Worm (Caenorhabditis elegans): ENCODE measurements around the gene srz-29.

ce11 chrIV:13682733-13683132 is 37.0 kb upstream of the srz-29 start:
- TF ChIP-seq nhr-12 (tag; optimal IDR thresholded peaks at IDR 0.05): no peak
- TF ChIP-seq elt-3 (tag; optimal IDR thresholded peaks at IDR 0.05): no peak
- no peak for TF ChIP-seq zag-1 (tag; optimal IDR thresholded peaks at IDR 0.05)
- no peak for TF ChIP-seq ama-1 (optimal IDR thresholded peaks at IDR 0.05)
- no peak for TF ChIP-seq lin-11 (tag; optimal IDR thresholded peaks at IDR 0.05)
- TF ChIP-seq snpc-4 (tag; optimal IDR thresholded peaks at IDR 0.05): no peak
- TF ChIP-seq egl-27 (tag; optimal IDR thresholded peaks at IDR 0.05): peak; percentile 60
- TF ChIP-seq lin-13 (GFP tag; optimal IDR thresholded peaks at IDR 0.05): no peak
- no peak for TF ChIP-seq nhr-237 (tag; optimal IDR thresholded peaks at IDR 0.05)
- TF ChIP-seq unc-62 (GFP tag; optimal IDR thresholded peaks at IDR 0.05): peak; percentile 86
- TF ChIP-seq aly-2 (tag; optimal IDR thresholded peaks at IDR 0.05): no peak
- peak in 1 of 2 experiments; percentile 68 for TF ChIP-seq lsy-2 (tag; optimal IDR thresholded peaks at IDR 0.05)

Measured in whole organism, L2 larva.